Fruit fly (Drosophila melanogaster): ENCODE data around the gene Atg4a.
A peak's percentile ranks its signal among the peaks of the same experiment; 100 is the strongest.

Gene Atg4a

DNA sequence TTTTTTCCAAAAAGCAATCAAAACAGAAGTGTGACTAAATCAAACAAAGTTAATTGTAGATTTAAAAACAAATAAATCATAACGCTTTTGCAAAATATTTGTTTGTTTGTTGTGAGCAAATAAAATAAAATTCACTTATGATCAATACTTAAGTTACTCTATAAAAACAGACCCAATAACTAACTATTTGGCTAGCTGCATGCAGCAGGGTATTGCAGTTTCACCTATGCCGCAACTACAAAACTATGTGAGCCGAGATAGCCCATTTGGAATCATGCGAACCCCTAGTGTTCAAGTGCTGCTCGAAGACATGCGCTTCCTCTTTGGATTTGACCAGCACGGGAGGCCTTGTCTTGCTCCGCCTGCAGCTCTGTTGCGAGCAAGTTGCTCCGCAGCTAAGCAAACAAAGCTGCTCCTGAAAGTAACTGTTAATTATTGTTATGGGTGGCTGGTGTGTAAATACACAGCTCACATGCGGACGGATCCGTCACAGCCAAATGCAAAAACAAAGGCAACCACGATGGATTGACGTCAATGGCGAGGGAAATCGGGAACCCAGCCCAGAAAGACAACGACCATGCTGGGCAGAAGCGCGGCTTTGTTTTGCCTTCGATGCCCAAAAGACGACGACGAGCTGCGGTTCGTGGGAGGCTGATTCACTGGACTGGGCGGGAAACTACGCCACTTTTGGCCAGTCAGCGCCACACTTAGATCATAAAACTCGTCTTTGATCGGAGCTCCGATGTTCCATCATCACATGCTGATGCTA, 41.4 kb downstream of the Atg4a start (continued):
- TF ChIP-seq Opbp (GFP tag; IDR thresholded peaks at IDR 0.05; ENCODE audit: partially characterized antibody) = no peak
- no peak for TF ChIP-seq CG32772 (GFP tag; IDR thresholded peaks at IDR 0.05)
- TF ChIP-seq CG2120 (GFP tag; optimal IDR thresholded peaks at IDR 0.05) = no peak
- TF ChIP-seq bowl (GFP tag; IDR thresholded peaks at IDR 0.05) = no peak
- TF ChIP-seq Dref (GFP tag; IDR thresholded peaks at IDR 0.05) = no peak
- no peak for TF ChIP-seq dysf (GFP tag; IDR thresholded peaks at IDR 0.05)
- no peak for TF ChIP-seq CG9437 (GFP tag; optimal IDR thresholded peaks at IDR 0.05)
- no peak for TF ChIP-seq E2f1 (GFP tag; IDR thresholded peaks at IDR 0.05)
- TF ChIP-seq tup (GFP tag; optimal IDR thresholded peaks at IDR 0.05) = no peak
- TF ChIP-seq BtbVII (GFP tag; optimal IDR thresholded peaks at IDR 0.05) = no peak
- TF ChIP-seq ranshi (GFP tag; IDR thresholded peaks at IDR 0.05) = no peak
- TF ChIP-seq Gsc (GFP tag; IDR thresholded peaks at IDR 0.05) = no peak
- TF ChIP-seq stwl (tag; optimal IDR thresholded peaks at IDR 0.05) = no peak
- TF ChIP-seq sc (optimal IDR thresholded peaks at IDR 0.05) = no peak
- TF ChIP-seq sc (GFP tag; optimal IDR thresholded peaks at IDR 0.05) = no peak
- no peak for TF ChIP-seq pros (GFP tag; optimal IDR thresholded peaks at IDR 0.05)
- TF ChIP-seq MESR4 (GFP tag; optimal IDR thresholded peaks at IDR 0.05) = no peak
- TF ChIP-seq sim (GFP tag; IDR thresholded peaks at IDR 0.05) = no peak
- TF ChIP-seq CG13296 (GFP tag; optimal IDR thresholded peaks at IDR 0.05) = no peak
- TF ChIP-seq CG1602 (GFP tag; optimal IDR thresholded peaks at IDR 0.05) = no peak
- TF ChIP-seq CG7372 (GFP tag; IDR thresholded peaks at IDR 0.05) = no peak
- no peak for TF ChIP-seq Awh (GFP tag; IDR thresholded peaks at IDR 0.05)
- peak; percentile 8 for TF ChIP-seq nau (GFP tag; optimal IDR thresholded peaks at IDR 0.05)
- peak; percentile 16 for TF ChIP-seq Blimp-1 (GFP tag; optimal IDR thresholded peaks at IDR 0.05)
- no peak for TF ChIP-seq CG17912 (GFP tag; optimal IDR thresholded peaks at IDR 0.05)
- TF ChIP-seq CG10274 (GFP tag; optimal IDR thresholded peaks at IDR 0.05) = peak; percentile 81
- TF ChIP-seq CG2875 (GFP tag; optimal IDR thresholded peaks at IDR 0.05) = peak; percentile 0
- TF ChIP-seq CG5180 (GFP tag; optimal IDR thresholded peaks at IDR 0.05) = no peak
- TF ChIP-seq Oaz (GFP tag; IDR thresholded peaks at IDR 0.05) = no peak
- no peak for TF ChIP-seq CG14860 (GFP tag; IDR thresholded peaks at IDR 0.05; ENCODE audit: partially characterized antibody)
- TF ChIP-seq CG34224 (GFP tag; IDR thresholded peaks at IDR 0.05; ENCODE audit: partially characterized antibody) = no peak
- no peak for TF ChIP-seq CG13424 (tag; optimal IDR thresholded peaks at IDR 0.05)
- TF ChIP-seq NC2β (GFP tag; optimal IDR thresholded peaks at IDR 0.05) = no peak
- TF ChIP-seq CG1024 (GFP tag; IDR thresholded peaks at IDR 0.05) = no peak
- TF ChIP-seq Stat92E (GFP tag; optimal IDR thresholded peaks at IDR 0.05) = no peak
- no peak for TF ChIP-seq Optix (GFP tag; IDR thresholded peaks at IDR 0.05)
- no peak for TF ChIP-seq CG6689 (GFP tag; IDR thresholded peaks at IDR 0.05)
- no peak for TF ChIP-seq CG3995 (GFP tag; optimal IDR thresholded peaks at IDR 0.05)
- TF ChIP-seq lmd (GFP tag; IDR thresholded peaks at IDR 0.05) = no peak
- no peak for TF ChIP-seq sens-2 (GFP tag; IDR thresholded peaks at IDR 0.05)
- TF ChIP-seq CG4360 (GFP tag; IDR thresholded peaks at IDR 0.05) = no peak
- no peak for TF ChIP-seq danr (GFP tag; IDR thresholded peaks at IDR 0.05)
- TF ChIP-seq CG8290 (GFP tag; optimal IDR thresholded peaks at IDR 0.05) = no peak
- TF ChIP-seq CG8290 (tag; optimal IDR thresholded peaks at IDR 0.05) = peak in 1 of 2 experiments; percentile 2
- no peak for TF ChIP-seq CG6765 (GFP tag; optimal IDR thresholded peaks at IDR 0.05)
- TF ChIP-seq pho (GFP tag; optimal IDR thresholded peaks at IDR 0.05) = no peak
- no peak for TF ChIP-seq C15 (GFP tag; IDR thresholded peaks at IDR 0.05)
- no peak for TF ChIP-seq fd102C (GFP tag; optimal IDR thresholded peaks at IDR 0.05)
- no peak for TF ChIP-seq CG13624 (GFP tag; optimal IDR thresholded peaks at IDR 0.05)
- TF ChIP-seq disco-r (GFP tag; optimal IDR thresholded peaks at IDR 0.05) = no peak
- TF ChIP-seq CG4730 (GFP tag; IDR thresholded peaks at IDR 0.05) = no peak

Measured in whole organism, embryonic.